Worm (Caenorhabditis elegans): Measurements from ENCODE around the gene wrb-1.
A peak's percentile ranks its signal among the peaks of the same experiment; 100 is the strongest.

- TF ChIP-seq nhr-20 (tag; optimal IDR thresholded peaks at IDR 0.05) = no peak
- no peak for TF ChIP-seq skn-1 (tag; optimal IDR thresholded peaks at IDR 0.05)
- TF ChIP-seq Y116A8C.19 (tag; optimal IDR thresholded peaks at IDR 0.05; ENCODE audit: borderline replicate concordance) = no peak
- no peak for TF ChIP-seq fos-1 (tag; optimal IDR thresholded peaks at IDR 0.05)
- TF ChIP-seq ama-1 (optimal IDR thresholded peaks at IDR 0.05) = no peak
- no peak for TF ChIP-seq pqm-1 (tag; optimal IDR thresholded peaks at IDR 0.05)
- TF ChIP-seq isw-1 (GFP tag; IDR thresholded peaks at IDR 0.05) = no peak
- no peak for TF ChIP-seq nhr-28 (tag; optimal IDR thresholded peaks at IDR 0.05)
- no peak for TF ChIP-seq unc-130 (tag; optimal IDR thresholded peaks at IDR 0.05)
- TF ChIP-seq C04F5.9 (tag; optimal IDR thresholded peaks at IDR 0.05) = no peak
- TF ChIP-seq tbx-2 (tag; optimal IDR thresholded peaks at IDR 0.05) = no peak
- peak; percentile 19 for TF ChIP-seq aly-2 (tag; optimal IDR thresholded peaks at IDR 0.05)
- no peak for TF ChIP-seq hpl-2 (GFP tag; optimal IDR thresholded peaks at IDR 0.05)
- TF ChIP-seq unc-62 (GFP tag; optimal IDR thresholded peaks at IDR 0.05) = no peak
Observed at ce11 chrV:1154472-1155278, 41.2 kb upstream of the wrb-1 start.
